Worm (Caenorhabditis elegans) whole organism, L2 larva: ENCODE measurements around the gene F44E7.5.

Source experiments
- aly-2 ChIP-seq: fragments of 150-350 bp; optimal IDR thresholded peaks from 2 replicates; lab custom pipeline; 2014; ENCODE audit warnings: missing biosample characterization, missing genetic modification characterization
- snpc-4 ChIP-seq: fragments of 150-350 bp; optimal IDR thresholded peaks from 2 replicates; lab custom pipeline; 2014; ENCODE audit warnings: missing biosample characterization, missing genetic modification characterization
- unc-39 ChIP-seq: fragments of 150-350 bp; optimal IDR thresholded peaks from 2 replicates; lab custom pipeline; 2014; ENCODE audit warnings: missing biosample characterization, missing genetic modification characterization

ce11 chrV:5819903-5820302, 39.2 kb upstream of the F44E7.5 start:
- TF ChIP-seq snpc-4 (tag; lab: Kevin White, UChicago) (no peak), aly-2 (tag; lab: Kevin White, UChicago) (no peak), unc-39 (no peak)
